Fruit fly (Drosophila melanogaster): ENCODE measurements around the gene Ets96B.
A peak's percentile ranks its signal among the peaks of the same experiment; 100 is the strongest.

Ets96B gene

DNA sequence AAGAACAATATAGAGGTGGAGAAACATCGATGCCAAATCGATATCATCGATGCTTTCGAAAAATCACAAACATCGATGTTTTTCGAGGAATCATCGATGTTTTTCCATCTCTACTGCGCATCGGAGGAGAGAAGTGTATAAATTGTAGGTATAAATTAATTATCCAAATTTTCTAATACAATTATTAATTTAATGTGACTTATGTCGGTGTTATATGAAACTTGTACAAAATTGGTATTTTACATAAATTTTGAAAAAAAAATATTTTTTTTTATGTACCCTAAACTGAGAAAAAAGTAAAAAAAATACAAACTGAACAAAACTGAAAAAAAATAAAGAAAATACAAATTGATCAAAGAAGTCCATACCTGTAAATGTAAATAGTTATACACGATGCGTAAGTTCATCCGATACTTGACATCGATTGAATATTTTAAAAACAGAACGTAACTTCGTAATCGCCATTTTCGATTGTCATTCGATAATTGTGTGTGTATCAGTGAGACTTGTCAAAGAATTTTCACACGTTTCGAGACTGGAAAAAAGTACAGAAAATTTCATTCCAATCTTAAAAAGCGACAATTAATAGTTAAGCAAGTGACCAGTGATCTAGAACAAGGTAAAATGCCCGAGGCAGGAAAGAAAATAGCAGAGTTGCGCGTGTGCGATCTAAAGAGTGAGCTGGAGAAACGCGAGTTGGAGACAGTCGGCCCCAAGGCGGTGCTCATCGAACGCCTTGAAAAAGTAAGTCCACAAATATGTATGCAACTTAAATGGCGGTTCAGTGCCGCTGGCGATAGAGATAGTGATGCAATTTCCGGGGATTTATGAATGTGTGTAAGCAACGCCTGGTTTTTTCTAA lies 29.4 kb downstream of the Ets96B start, which contains the start of the genes CG5808 and Saf-B (continued):
- no peak for TF ChIP-seq CG4360 (GFP tag; IDR thresholded peaks at IDR 0.05)
- TF ChIP-seq Abd-B (GFP tag; optimal IDR thresholded peaks at IDR 0.05) = no peak
- no peak for TF ChIP-seq ham (GFP tag; IDR thresholded peaks at IDR 0.05)
- TF ChIP-seq Max (GFP tag; optimal IDR thresholded peaks at IDR 0.05) = peak; percentile 61
- no peak for TF ChIP-seq ab (GFP tag; optimal IDR thresholded peaks at IDR 0.05)
- no peak for TF ChIP-seq CG8281 (tag; optimal IDR thresholded peaks at IDR 0.05)
- TF ChIP-seq pros (GFP tag; optimal IDR thresholded peaks at IDR 0.05) = no peak
- no peak for TF ChIP-seq CG18764 (GFP tag; optimal IDR thresholded peaks at IDR 0.05)
- TF ChIP-seq CG12391 (tag; optimal IDR thresholded peaks at IDR 0.05) = peak; percentile 69
- TF ChIP-seq Side (GFP tag; optimal IDR thresholded peaks at IDR 0.05) = no peak
- no peak for TF ChIP-seq NfI (GFP tag; optimal IDR thresholded peaks at IDR 0.05)
- no peak for TF ChIP-seq Hey (tag; optimal IDR thresholded peaks at IDR 0.05)
- peak; percentile 83 for TF ChIP-seq tna (GFP tag; IDR thresholded peaks at IDR 0.05; ENCODE audit: partially characterized antibody)
- TF ChIP-seq ap (GFP tag; IDR thresholded peaks at IDR 0.05) = peak; percentile 26; the same call in 1 of the 2 replicates
- TF ChIP-seq CG8290 (GFP tag; optimal IDR thresholded peaks at IDR 0.05) = peak; percentile 96
- peak in 1 of 2 experiments; percentile 98 for TF ChIP-seq CG8290 (tag; optimal IDR thresholded peaks at IDR 0.05)
- no peak for TF ChIP-seq D19B (GFP tag; optimal IDR thresholded peaks at IDR 0.05)
- no peak for TF ChIP-seq ken (GFP tag; IDR thresholded peaks at IDR 0.05)
- TF ChIP-seq CG14860 (GFP tag; IDR thresholded peaks at IDR 0.05; ENCODE audit: partially characterized antibody) = peak; percentile 92
- TF ChIP-seq fru (optimal IDR thresholded peaks at IDR 0.05) = no peak
- no peak for TF ChIP-seq ttk (GFP tag; IDR thresholded peaks at IDR 0.05)
- TF ChIP-seq HLH54F (GFP tag; optimal IDR thresholded peaks at IDR 0.05) = no peak
- TF ChIP-seq lov (optimal IDR thresholded peaks at IDR 0.05) = no peak
- no peak for TF ChIP-seq lov (GFP tag; IDR thresholded peaks at IDR 0.05)
- TF ChIP-seq CG6854 (GFP tag; optimal IDR thresholded peaks at IDR 0.05) = no peak
- peak; percentile 38; the same call in 1 of the 2 replicates for TF ChIP-seq CG9932 (GFP tag; IDR thresholded peaks at IDR 0.05)
- no peak for TF ChIP-seq CG2199 (GFP tag; IDR thresholded peaks at IDR 0.05)
- TF ChIP-seq CG7556 (GFP tag; optimal IDR thresholded peaks at IDR 0.05) = no peak
- no peak for TF ChIP-seq abd-A (tag; optimal IDR thresholded peaks at IDR 0.05)
- no peak for TF ChIP-seq CG4707 (GFP tag; optimal IDR thresholded peaks at IDR 0.05)
- TF ChIP-seq CG1647 (GFP tag; optimal IDR thresholded peaks at IDR 0.05) = no peak
- TF ChIP-seq run (tag; optimal IDR thresholded peaks at IDR 0.05) = no peak
- no peak; the same call in 1 of the 2 replicates for TF ChIP-seq CG32772 (GFP tag; IDR thresholded peaks at IDR 0.05)
- no peak for TF ChIP-seq CG2678 (tag; optimal IDR thresholded peaks at IDR 0.05)
- peak; percentile 41; the same call in 1 of the 2 replicates for TF ChIP-seq CG3847 (GFP tag; IDR thresholded peaks at IDR 0.05)
- TF ChIP-seq Lim3 (GFP tag; IDR thresholded peaks at IDR 0.05) = no peak
- TF ChIP-seq gfzf (GFP tag; optimal IDR thresholded peaks at IDR 0.05) = no peak
- TF ChIP-seq CG11456 (GFP tag; IDR thresholded peaks at IDR 0.05) = no peak
- peak; percentile 43; the same call in 1 of the 2 replicates for TF ChIP-seq CG31224 (GFP tag; IDR thresholded peaks at IDR 0.05)
- TF ChIP-seq H15 (GFP tag; IDR thresholded peaks at IDR 0.05) = no peak
- TF ChIP-seq mirr (GFP tag; optimal IDR thresholded peaks at IDR 0.05) = no peak
- no peak for TF ChIP-seq dati (GFP tag; IDR thresholded peaks at IDR 0.05)
- peak; percentile 57 for TF ChIP-seq CG30403 (GFP tag; optimal IDR thresholded peaks at IDR 0.05)
- no peak for TF ChIP-seq cwo (GFP tag; optimal IDR thresholded peaks at IDR 0.05)
- peak; percentile 53; the same call in 1 of the 2 replicates for TF ChIP-seq Rfx (GFP tag; IDR thresholded peaks at IDR 0.05)
- TF ChIP-seq CG1602 (GFP tag; optimal IDR thresholded peaks at IDR 0.05) = peak; percentile 17
- no peak for TF ChIP-seq CrebB (tag; optimal IDR thresholded peaks at IDR 0.05)
- TF ChIP-seq Trl (optimal IDR thresholded peaks at IDR 0.05) = no peak
- TF ChIP-seq Trl (GFP tag; optimal IDR thresholded peaks at IDR 0.05) = no peak
- no peak for TF ChIP-seq Atf6 (GFP tag; IDR thresholded peaks at IDR 0.05)
- no peak for TF ChIP-seq caup (GFP tag; optimal IDR thresholded peaks at IDR 0.05; ENCODE audit: severe bottlenecking)
